Fruit fly (Drosophila melanogaster) whole organism, pupa: ENCODE data around the gene Ppt1.
A peak's percentile ranks its signal among the peaks of the same experiment; 100 is the strongest.

Experiments
- CG10348 ChIP-seq: fragments of 200-800 bp; sonication (Bioruptor generic); IDR thresholded peaks from 2 replicates; pipeline ENCODE4 v1.3.6; 2022; ENCODE audit warnings: missing biosample characterization, missing genetic modification characterization
- CG12605 ChIP-seq: fragments of 200-800 bp; sonication (Bioruptor generic); IDR thresholded peaks from 2 replicates; pipeline ENCODE4 v1.3.6; 2022; ENCODE audit warnings: missing biosample characterization, missing genetic modification characterization
- CG13204 ChIP-seq: fragments of 200-800 bp; sonication (Bioruptor generic); optimal IDR thresholded peaks from 2 replicates; lab custom pipeline; 2018; ENCODE audit warnings: missing biosample characterization, mild to moderate bottlenecking, missing genetic modification characterization, moderate library complexity
- CG14655 ChIP-seq: fragments of 200-800 bp; sonication (Bioruptor generic); optimal IDR thresholded peaks from 3 replicates; lab custom pipeline; 2017; ENCODE audit warnings: mild to moderate bottlenecking, missing biosample characterization, missing genetic modification reagents, missing genetic modification characterization
- CG15710 ChIP-seq: fragments of 200-800 bp; sonication (Bioruptor generic); optimal IDR thresholded peaks from 2 replicates; lab custom pipeline; 2018; ENCODE audit warnings: missing biosample characterization, mild to moderate bottlenecking, missing genetic modification characterization, moderate library complexity
- CG17806 ChIP-seq: fragments of 200-800 bp; sonication (Bioruptor generic); optimal IDR thresholded peaks from 2 replicates; lab custom pipeline; 2018; ENCODE audit warnings: missing biosample characterization, mild to moderate bottlenecking, missing genetic modification characterization, moderate library complexity
- CG32121 ChIP-seq: fragments of 200-800 bp; sonication (Bioruptor generic); IDR thresholded peaks from 2 replicates; pipeline ENCODE4 v1.3.6; 2022; ENCODE audit warnings: missing biosample characterization, missing genetic modification characterization
- CG34367 ChIP-seq: fragments of 200-800 bp; sonication (Bioruptor generic); optimal IDR thresholded peaks from 2 replicates; lab custom pipeline; 2018; ENCODE audit warnings: missing biosample characterization, mild to moderate bottlenecking, missing genetic modification characterization
- CG4496 ChIP-seq: fragments of 200-800 bp; sonication (Bioruptor generic); IDR thresholded peaks from 3 replicates; pipeline ENCODE4 v1.3.6; 2022; ENCODE audit warnings: missing biosample characterization, missing genetic modification characterization
- CG8159 ChIP-seq: fragments of 200-800 bp; sonication (Bioruptor generic); optimal IDR thresholded peaks from 3 replicates; lab custom pipeline; 2018; ENCODE audit warnings: missing biosample characterization, mild to moderate bottlenecking, missing genetic modification characterization, moderate library complexity
- CG8301 ChIP-seq: fragments of 200-800 bp; sonication (Bioruptor generic); optimal IDR thresholded peaks from 2 replicates; lab custom pipeline; 2018; ENCODE audit warnings: missing biosample characterization, mild to moderate bottlenecking, missing genetic modification characterization
- CG9948 ChIP-seq: fragments of 200-800 bp; sonication (Bioruptor generic); optimal IDR thresholded peaks from 2 replicates; lab custom pipeline; 2018; ENCODE audit warnings: missing biosample characterization, mild to moderate bottlenecking, missing genetic modification characterization, moderate library complexity
- D1 ChIP-seq: fragments of 200-800 bp; sonication (Bioruptor generic); optimal IDR thresholded peaks from 2 replicates; lab custom pipeline; 2018; ENCODE audit warnings: missing biosample characterization, mild to moderate bottlenecking, missing genetic modification characterization, moderate library complexity
- EcR ChIP-seq: fragments of 200-800 bp; sonication (Bioruptor generic); optimal IDR thresholded peaks from 3 replicates; lab custom pipeline; 2019; ENCODE audit warnings: missing biosample characterization, missing genetic modification characterization, mild to moderate bottlenecking, moderate library complexity, missing genetic modification reagents
- Ets98B ChIP-seq: fragments of 200-800 bp; sonication (Bioruptor generic); IDR thresholded peaks from 2 replicates; pipeline ENCODE4 v1.3.6; 2022; ENCODE audit warnings: missing biosample characterization, missing genetic modification characterization
- Pif1A ChIP-seq: fragments of 200-800 bp; sonication (Bioruptor generic); optimal IDR thresholded peaks from 3 replicates; lab custom pipeline; 2016; ENCODE audit warnings: missing biosample characterization, missing genetic modification characterization
- Pif1B ChIP-seq: fragments of 200-800 bp; sonication (Bioruptor generic); optimal IDR thresholded peaks from 3 replicates; lab custom pipeline; 2016; ENCODE audit warnings: missing biosample characterization, missing genetic modification characterization
- Snoo ChIP-seq: fragments of 200-800 bp; sonication (Bioruptor generic); optimal IDR thresholded peaks from 3 replicates; lab custom pipeline; 2017; ENCODE audit warnings: missing biosample characterization, mild to moderate bottlenecking, missing genetic modification characterization, inconsistent platforms
- fd96Ca ChIP-seq: fragments of 200-800 bp; sonication (Bioruptor generic); IDR thresholded peaks from 3 replicates; pipeline ENCODE4 v1.3.6; 2022; ENCODE audit warnings: missing biosample characterization, missing genetic modification characterization
- gl ChIP-seq: fragments of 200-800 bp; sonication (Bioruptor generic); optimal IDR thresholded peaks from 2 replicates; lab custom pipeline; 2018; ENCODE audit warnings: missing biosample characterization, mild to moderate bottlenecking, missing genetic modification characterization
- rn ChIP-seq: fragments of 200-800 bp; sonication (Bioruptor generic); IDR thresholded peaks from 2 replicates; pipeline ENCODE4 v1.3.6; 2022; ENCODE audit warnings: missing biosample characterization, missing genetic modification characterization

Gene Ppt1

dm6 chrX:8714064-8715046 is 24.3 kb upstream of the Ppt1 start, which contains the start of the genes CG2004 and CG1785:
CG2004 (minus strand) TSS chrX:8714924.
CG1785 (plus strand) TSS chrX:8714936.
- peak; percentile 82 for TF ChIP-seq CG17806 (tag; lab: Kevin White, UChicago)
- TF ChIP-seq CG12605 (GFP tag; lab: Robert Waterston, UW) = peak; percentile 75
- peak; percentile 85 for TF ChIP-seq CG15710 (tag; lab: Kevin White, UChicago)
- TF ChIP-seq CG32121 (GFP tag; lab: Robert Waterston, UW) = peak; percentile 87
- TF ChIP-seq rn (GFP tag; lab: Robert Waterston, UW) = peak; percentile 87
- TF ChIP-seq gl = peak; percentile 69
- no peak for TF ChIP-seq Pif1B (GFP tag; lab: Kevin White, UChicago)
- peak; percentile 84 for TF ChIP-seq Pif1A (GFP tag; lab: Kevin White, UChicago)
- peak; percentile 65 for TF ChIP-seq CG10348 (GFP tag; lab: Robert Waterston, UW)
- TF ChIP-seq CG8301 (tag; lab: Kevin White, UChicago) = peak; percentile 77
- peak; percentile 91 for TF ChIP-seq Ets98B (GFP tag; lab: Robert Waterston, UW)
- TF ChIP-seq CG8159 (tag; lab: Kevin White, UChicago) = peak; percentile 82
- TF ChIP-seq CG4496 = peak; percentile 94
- peak; percentile 83 for TF ChIP-seq Snoo (tag; lab: Kevin White, UChicago)
- peak; percentile 73 for TF ChIP-seq CG34367
- no peak for TF ChIP-seq CG13204
- TF ChIP-seq fd96Ca (GFP tag; lab: Robert Waterston, UW) = peak; percentile 96
- TF ChIP-seq CG14655 (GFP tag; lab: Kevin White, UChicago) = peak; percentile 35
- no peak for TF ChIP-seq D1 (tag; lab: Kevin White, UChicago)
- peak; percentile 11 for TF ChIP-seq EcR (GFP tag; lab: Kevin White, UChicago)
- peak; percentile 79 for TF ChIP-seq CG9948 (tag; lab: Kevin White, UChicago)

- TF ChIP-seq rn (GFP tag; lab: Robert Waterston, UW) (peak; percentile 98), CG12605 (GFP tag; lab: Robert Waterston, UW) (peak; percentile 97), D1 (tag; lab: Kevin White, UChicago) (peak; percentile 54), gl (peak; percentile 89), CG9948 (tag; lab: Kevin White, UChicago) (peak; percentile 91), Pif1B (GFP tag; lab: Kevin White, UChicago) (peak; percentile 94), CG13204 (peak; percentile 82), CG34367 (peak; percentile 94), CG32121 (GFP tag; lab: Robert Waterston, UW) (peak; percentile 98), CG10348 (GFP tag; lab: Robert Waterston, UW) (peak; percentile 94), EcR (GFP tag; lab: Kevin White, UChicago) (peak; percentile 17), Pif1A (GFP tag; lab: Kevin White, UChicago) (peak; percentile 97), CG8159 (tag; lab: Kevin White, UChicago) (peak; percentile 91), CG8301 (tag; lab: Kevin White, UChicago) (peak; percentile 96), CG15710 (tag; lab: Kevin White, UChicago) (peak; percentile 93), fd96Ca (GFP tag; lab: Robert Waterston, UW) (peak; percentile 99), CG17806 (tag; lab: Kevin White, UChicago) (peak; percentile 93), Ets98B (GFP tag; lab: Robert Waterston, UW) (peak; percentile 99), CG4496 (peak; percentile 99), Snoo (tag; lab: Kevin White, UChicago) (peak; percentile 99), CG14655 (GFP tag; lab: Kevin White, UChicago) (peak; percentile 96)
- TF ChIP-seq, all 21 proteins: peak for 21
Measured at dm6 chrX:8709234-8709843, 19.3 kb upstream of the Ppt1 start, which contains the start of gene Hexo2. Hexo2 (plus strand) TSS chrX:8709652.

dm6 chrX:8696106-8696595 is 6.1 kb upstream of the Ppt1 start:
- TF ChIP-seq CG8159 (tag; lab: Kevin White, UChicago) = no peak
- TF ChIP-seq CG32121 (GFP tag; lab: Robert Waterston, UW) = no peak
- TF ChIP-seq CG4496 = no peak
- TF ChIP-seq EcR (GFP tag; lab: Kevin White, UChicago) = no peak
- no peak for TF ChIP-seq CG17806 (tag; lab: Kevin White, UChicago)
- TF ChIP-seq CG14655 (GFP tag; lab: Kevin White, UChicago) = no peak

- TF ChIP-seq CG10348 (GFP tag; lab: Robert Waterston, UW) = no peak
- no peak for TF ChIP-seq CG8159 (tag; lab: Kevin White, UChicago)
- TF ChIP-seq Pif1B (GFP tag; lab: Kevin White, UChicago) = no peak
- no peak for TF ChIP-seq gl
- TF ChIP-seq rn (GFP tag; lab: Robert Waterston, UW) = no peak
- TF ChIP-seq CG34367 = no peak
Measured at dm6 chrX:8694823-8695492, 4.9 kb upstream of the Ppt1 start.
